Worm (Caenorhabditis elegans): ENCODE measurements around the gene Y116A8C.37.

DNA sequence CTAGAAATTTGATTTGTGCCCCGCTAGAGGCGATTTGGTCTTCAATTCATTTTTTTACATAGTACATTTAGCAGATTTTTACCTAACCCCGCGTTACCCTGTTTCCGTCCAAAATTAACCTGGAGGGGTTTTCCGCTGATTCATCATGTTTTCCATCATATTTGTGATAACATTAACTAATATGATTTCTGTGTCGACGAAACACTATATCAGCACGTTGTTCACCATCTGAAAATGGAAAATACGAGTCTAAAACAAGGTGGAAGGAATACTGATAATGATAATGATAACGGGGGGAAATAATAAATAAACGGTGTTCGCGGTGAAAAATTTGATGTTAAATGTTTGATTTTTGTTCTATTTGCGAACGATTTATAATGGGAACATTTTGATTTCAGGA is 40.8 kb upstream of the Y116A8C.37 start:
- TF ChIP-seq ama-1 (optimal IDR thresholded peaks at IDR 0.05) (no peak), tbx-37 (GFP tag; conservative IDR thresholded peaks at IDR 0.05) (no peak), aly-1 (tag; optimal IDR thresholded peaks at IDR 0.05) (no peak), sea-1 (GFP tag; conservative IDR thresholded peaks at IDR 0.05) (no peak), tbx-11 (GFP tag; IDR thresholded peaks at IDR 0.05) (no peak)
